Worm (Caenorhabditis elegans): Measurements from ENCODE around the gene srh-245.

DNA sequence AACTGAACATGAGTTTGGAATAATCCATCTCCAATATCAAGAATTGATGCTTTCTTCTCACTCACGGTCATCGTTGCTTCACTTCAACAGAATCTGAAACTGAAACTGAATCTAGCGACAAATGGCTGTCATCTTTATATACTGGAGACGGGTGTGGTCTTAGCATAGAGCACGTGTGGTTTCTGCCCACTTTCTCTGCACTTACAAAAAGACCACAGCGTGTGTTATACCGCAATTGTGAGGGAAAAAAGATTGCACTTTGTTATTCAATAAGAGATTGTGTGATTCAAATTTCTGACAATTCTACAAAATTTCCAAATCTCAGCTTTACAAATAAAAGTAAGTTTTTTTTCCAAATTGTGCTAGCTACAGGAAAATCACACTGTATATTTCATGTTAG, 9.6 kb downstream of the srh-245 start, which contains the start of gene F48G7.12:
- TF ChIP-seq nhr-237 (tag; optimal IDR thresholded peaks at IDR 0.05) (no peak), fkh-2 (tag; optimal IDR thresholded peaks at IDR 0.05) (no peak), egl-27 (tag; optimal IDR thresholded peaks at IDR 0.05) (no peak)

Data from whole organism, L3 larva.